Worm (Caenorhabditis elegans): ENCODE measurements around the gene T09D3.3.

ce11 chrV:5328314-5328713 is 21.1 kb downstream of the T09D3.3 start, which contains the start of gene C10G8.8:
- TF ChIP-seq him-1 (tag; optimal IDR thresholded peaks at IDR 0.05) = no peak
- no peak for TF ChIP-seq dao-5 (tag; optimal IDR thresholded peaks at IDR 0.05)
